Fruit fly (Drosophila melanogaster): ENCODE results near the gene CG15386.

CG15386 gene

dm6 chr2L:2212478-2212877 is 4.6 kb downstream of the CG15386 start, which contains the start of gene CG15385 (continued):
- TF ChIP-seq Nf-YC (tag; optimal IDR thresholded peaks at IDR 0.05) (no peak), so (GFP tag; IDR thresholded peaks at IDR 0.05) (no peak), chif (GFP tag; optimal IDR thresholded peaks at IDR 0.05) (no peak), ewg (GFP tag; optimal IDR thresholded peaks at IDR 0.05) (peak; percentile 96), Dll (GFP tag; IDR thresholded peaks at IDR 0.05; ENCODE audit: partially characterized antibody) (no peak), CG43689 (GFP tag; IDR thresholded peaks at IDR 0.05) (no peak), GATAe (GFP tag; conservative IDR thresholded peaks at IDR 0.05) (no peak), Ssrp (tag; optimal IDR thresholded peaks at IDR 0.05) (no peak), Med (GFP tag) (peak; percentile 70), CG13424 (tag; optimal IDR thresholded peaks at IDR 0.05) (no peak), CG11723 (GFP tag; optimal IDR thresholded peaks at IDR 0.05) (no peak), Doc3 (GFP tag; IDR thresholded peaks at IDR 0.05; ENCODE audit: partially characterized antibody) (no peak), CG8089 (GFP tag; optimal IDR thresholded peaks at IDR 0.05) (no peak), gro (GFP tag; optimal IDR thresholded peaks at IDR 0.05) (no peak), eve (GFP tag; optimal IDR thresholded peaks at IDR 0.05) (no peak), Pdp1 (GFP tag; optimal IDR thresholded peaks at IDR 0.05) (no peak)

dm6 chr2L:2209002-2209401 is 8.0 kb downstream of the CG15386 start, which contains the start of gene CG33124:
Gene CG33124, minus strand, starts transcription at chr2L:2209102.
- TF ChIP-seq CG13296 (GFP tag; optimal IDR thresholded peaks at IDR 0.05), result peak; percentile 3
- TF ChIP-seq Med (GFP tag), result peak; percentile 7
- no peak for TF ChIP-seq Sin3A (optimal IDR thresholded peaks at IDR 0.05)
- no peak for TF ChIP-seq Stat92E (GFP tag; optimal IDR thresholded peaks at IDR 0.05)
- no peak for TF ChIP-seq mirr (GFP tag; optimal IDR thresholded peaks at IDR 0.05)
- peak; percentile 28 for TF ChIP-seq CG2678 (tag; optimal IDR thresholded peaks at IDR 0.05)
- TF ChIP-seq nerfin-1 (tag; optimal IDR thresholded peaks at IDR 0.05), result no peak

dm6 chr2L:2206066-2206465 is 11.0 kb downstream of the CG15386 start, which contains the start of gene CG31668:
Gene CG31668, minus strand, starts transcription at chr2L:2206166.
- no peak for TF ChIP-seq CG34422 (GFP tag; IDR thresholded peaks at IDR 0.05)
- peak; percentile 62 for TF ChIP-seq sens (GFP tag)

- no peak for TF ChIP-seq CG6854 (GFP tag; optimal IDR thresholded peaks at IDR 0.05)
- TF ChIP-seq jumu (GFP tag; optimal IDR thresholded peaks at IDR 0.05), result no peak
- no peak for TF ChIP-seq CG2875 (GFP tag; optimal IDR thresholded peaks at IDR 0.05)
- no peak for TF ChIP-seq CG4404 (GFP tag; IDR thresholded peaks at IDR 0.05)
- no peak for TF ChIP-seq TFAM (GFP tag; optimal IDR thresholded peaks at IDR 0.05)
- TF ChIP-seq phol (tag; optimal IDR thresholded peaks at IDR 0.05), result no peak
- TF ChIP-seq gce (GFP tag; IDR thresholded peaks at IDR 0.05), result peak; percentile 22; the same call in 1 of the 3 replicates
- no peak for TF ChIP-seq CG30431 (GFP tag; optimal IDR thresholded peaks at IDR 0.05)
- TF ChIP-seq CG9609 (GFP tag; optimal IDR thresholded peaks at IDR 0.05), result no peak
- TF ChIP-seq tio (GFP tag; optimal IDR thresholded peaks at IDR 0.05), result no peak
- no peak for TF ChIP-seq Hr51 (GFP tag; optimal IDR thresholded peaks at IDR 0.05)
- TF ChIP-seq fd96Cb (tag; optimal IDR thresholded peaks at IDR 0.05), result no peak
- no peak for TF ChIP-seq CG10959 (GFP tag; IDR thresholded peaks at IDR 0.05)
- TF ChIP-seq CG4617 (GFP tag; optimal IDR thresholded peaks at IDR 0.05; ENCODE audit: borderline replicate concordance), result no peak
- TF ChIP-seq CG14050 (GFP tag; IDR thresholded peaks at IDR 0.05), result no peak
- TF ChIP-seq CG6254 (GFP tag; optimal IDR thresholded peaks at IDR 0.05), result peak; percentile 31
- no peak for TF ChIP-seq CG33213 (GFP tag; optimal IDR thresholded peaks at IDR 0.05)
- no peak for TF ChIP-seq pfk (GFP tag; optimal IDR thresholded peaks at IDR 0.05)
- peak; percentile 16 for TF ChIP-seq Lhr (GFP tag; optimal IDR thresholded peaks at IDR 0.05)
- no peak for TF ChIP-seq Doc2 (GFP tag; IDR thresholded peaks at IDR 0.05)
- TF ChIP-seq btn (GFP tag; optimal IDR thresholded peaks at IDR 0.05), result peak; percentile 1
Observed at dm6 chr2L:2202853-2203717, 14.0 kb downstream of the CG15386 start.

All from whole organism, embryonic.